Fruit fly (Drosophila melanogaster) whole organism, prepupa: Measurements from ENCODE around the gene TSG101.

Source experiments
- Blimp-1 ChIP-seq: fragments of 200-800 bp; sonication (Bioruptor generic); optimal IDR thresholded peaks from 3 replicates; lab custom pipeline; 2017; ENCODE audit warnings: missing biosample characterization, missing genetic modification characterization, mild to moderate bottlenecking, moderate library complexity, missing genetic modification reagents
- CG10631 ChIP-seq: fragments of 200-800 bp; sonication (Bioruptor generic); optimal IDR thresholded peaks from 2 replicates; lab custom pipeline; 2016; ENCODE audit warnings: missing biosample characterization, missing genetic modification characterization
- CG10669 ChIP-seq: fragments of 200-800 bp; sonication (Bioruptor generic); optimal IDR thresholded peaks from 3 replicates; lab custom pipeline; 2018; ENCODE audit warnings: missing biosample characterization, mild to moderate bottlenecking, missing genetic modification characterization, moderate library complexity
- CG11294 ChIP-seq: fragments of 200-800 bp; sonication (Bioruptor generic); IDR thresholded peaks from 2 replicates; pipeline ENCODE4 v1.3.6; 2022; ENCODE audit warnings: missing biosample characterization, missing genetic modification characterization
- CG11762 ChIP-seq: fragments of 200-800 bp; sonication (Bioruptor generic); optimal IDR thresholded peaks from 3 replicates; lab custom pipeline; 2016; ENCODE audit warnings: missing biosample characterization, missing genetic modification characterization; ENCODE audit not compliant: insufficient read depth
- CG11902 ChIP-seq: fragments of 200-800 bp; sonication (Bioruptor generic); optimal IDR thresholded peaks from 3 replicates; lab custom pipeline; 2016; ENCODE audit warnings: missing biosample characterization, missing genetic modification characterization
- CG15336 ChIP-seq: fragments of 200-800 bp; sonication (Bioruptor generic); IDR thresholded peaks from 2 replicates; pipeline ENCODE4 v1.3.6; 2022; ENCODE audit warnings: missing biosample characterization, missing genetic modification characterization
- CG1621 ChIP-seq: fragments of 200-800 bp; sonication (Bioruptor generic); optimal IDR thresholded peaks from 3 replicates; lab custom pipeline; 2018; ENCODE audit warnings: missing biosample characterization, mild to moderate bottlenecking, missing genetic modification characterization
- CG31627 ChIP-seq: fragments of 200-800 bp; sonication (Bioruptor generic); optimal IDR thresholded peaks from 3 replicates; lab custom pipeline; 2016; ENCODE audit warnings: missing biosample characterization, missing genetic modification characterization
- CG34406 ChIP-seq: fragments of 200-800 bp; sonication (Bioruptor generic); optimal IDR thresholded peaks from 3 replicates; lab custom pipeline; 2016; ENCODE audit warnings: missing biosample characterization, missing genetic modification characterization
- CG3919 ChIP-seq: fragments of 200-800 bp; sonication (Bioruptor generic); optimal IDR thresholded peaks from 3 replicates; lab custom pipeline; 2016; ENCODE audit warnings: missing biosample characterization, missing genetic modification characterization
- CG6163 ChIP-seq: fragments of 200-800 bp; sonication (Bioruptor generic); IDR thresholded peaks from 3 replicates; pipeline ENCODE4 v1.3.6; 2022; ENCODE audit warnings: missing biosample characterization, missing genetic modification characterization
- CG6808 ChIP-seq: fragments of 200-800 bp; sonication (Bioruptor generic); optimal IDR thresholded peaks from 3 replicates; lab custom pipeline; 2017; ENCODE audit warnings: missing biosample characterization, missing genetic modification characterization, mild to moderate bottlenecking, moderate library complexity, missing genetic modification reagents
- CG6854 ChIP-seq: fragments of 200-800 bp; sonication (Bioruptor generic); optimal IDR thresholded peaks from 2 replicates; lab custom pipeline; 2017; ENCODE audit warnings: missing biosample characterization, mild to moderate bottlenecking, missing genetic modification characterization
- CG7368 ChIP-seq: fragments of 200-800 bp; sonication (Bioruptor generic); optimal IDR thresholded peaks from 3 replicates; lab custom pipeline; 2016; ENCODE audit warnings: missing biosample characterization, missing genetic modification characterization
- CG8119 ChIP-seq: fragments of 200-800 bp; sonication (Bioruptor generic); IDR thresholded peaks from 3 replicates; pipeline ENCODE4 v1.3.6; 2022; ENCODE audit warnings: missing biosample characterization, missing genetic modification characterization
- CG8319 ChIP-seq: fragments of 200-800 bp; sonication (Bioruptor generic); optimal IDR thresholded peaks from 3 replicates; lab custom pipeline; 2016; ENCODE audit warnings: missing biosample characterization, missing genetic modification characterization
- CG8632 ChIP-seq: fragments of 200-800 bp; sonication (Bioruptor generic); optimal IDR thresholded peaks from 3 replicates; lab custom pipeline; 2016; ENCODE audit warnings: missing biosample characterization, missing genetic modification characterization
- Eip75B ChIP-seq: fragments of 200-800 bp; sonication (Bioruptor generic); optimal IDR thresholded peaks from 3 replicates; lab custom pipeline; 2016; ENCODE audit warnings: missing biosample characterization, missing genetic modification characterization
- Ets21C ChIP-seq: fragments of 200-800 bp; sonication (Bioruptor generic); optimal IDR thresholded peaks from 3 replicates; lab custom pipeline; 2016; ENCODE audit warnings: missing biosample characterization, missing genetic modification characterization
- Gug ChIP-seq: fragments of 200-800 bp; sonication (Bioruptor generic); IDR thresholded peaks from 2 replicates; pipeline ENCODE4 v1.3.6; 2022; ENCODE audit warnings: missing biosample characterization, missing genetic modification characterization
- Hr38 ChIP-seq: sonication (Bioruptor generic); optimal IDR thresholded peaks from 2 replicates; lab custom pipeline; 2016; ENCODE audit warnings: missing biosample characterization, missing genetic modification characterization
- Hr39 ChIP-seq: fragments of 200-800 bp; sonication (Bioruptor generic); optimal IDR thresholded peaks from 2 replicates; lab custom pipeline; 2016; ENCODE audit warnings: missing biosample characterization, missing genetic modification characterization
- Hr4 ChIP-seq: fragments of 200-800 bp; sonication (Bioruptor generic); optimal IDR thresholded peaks from 3 replicates; lab custom pipeline; 2016; ENCODE audit warnings: missing biosample characterization, missing genetic modification characterization
- Met ChIP-seq: fragments of 200-800 bp; sonication (Bioruptor generic); optimal IDR thresholded peaks from 3 replicates; lab custom pipeline; 2016; ENCODE audit warnings: missing biosample characterization, missing genetic modification characterization
- OdsH ChIP-seq: fragments of 200-800 bp; sonication (Bioruptor generic); optimal IDR thresholded peaks from 3 replicates; lab custom pipeline; 2016; ENCODE audit warnings: missing biosample characterization, missing genetic modification characterization
- Sox102F ChIP-seq: fragments of 200-800 bp; sonication (Bioruptor generic); optimal IDR thresholded peaks from 2 replicates; lab custom pipeline; 2016; ENCODE audit warnings: missing biosample characterization, mild to moderate bottlenecking, missing genetic modification characterization
- Sox14 ChIP-seq: fragments of 200-800 bp; sonication (Bioruptor generic); optimal IDR thresholded peaks from 3 replicates; lab custom pipeline; 2016; ENCODE audit warnings: missing biosample characterization, missing genetic modification characterization
- achi ChIP-seq: fragments of 200-800 bp; sonication (Bioruptor generic); optimal IDR thresholded peaks from 3 replicates; lab custom pipeline; 2016; ENCODE audit warnings: missing biosample characterization, missing genetic modification characterization
- acj6 ChIP-seq: fragments of 200-800 bp; sonication (Bioruptor generic); optimal IDR thresholded peaks from 3 replicates; lab custom pipeline; 2016; ENCODE audit warnings: missing biosample characterization, missing genetic modification characterization
- cyc ChIP-seq: fragments of 200-800 bp; sonication (Bioruptor generic); optimal IDR thresholded peaks from 3 replicates; lab custom pipeline; 2016; ENCODE audit warnings: missing biosample characterization, missing genetic modification characterization
- dac ChIP-seq: fragments of 200-800 bp; sonication (Bioruptor generic); optimal IDR thresholded peaks from 2 replicates; lab custom pipeline; 2017; ENCODE audit warnings: missing biosample characterization, mild to moderate bottlenecking, missing genetic modification characterization
- eg ChIP-seq: fragments of 200-800 bp; sonication (Bioruptor generic); IDR thresholded peaks from 3 replicates; pipeline ENCODE4 v1.3.6; 2022; ENCODE audit warnings: missing biosample characterization, missing genetic modification characterization
- esn ChIP-seq: fragments of 200-800 bp; sonication (Bioruptor generic); optimal IDR thresholded peaks from 2 replicates; lab custom pipeline; 2016; ENCODE audit warnings: missing biosample characterization, mild to moderate bottlenecking, missing genetic modification characterization, moderate library complexity
- fd59A ChIP-seq: fragments of 200-800 bp; sonication (Bioruptor generic); optimal IDR thresholded peaks from 2 replicates; lab custom pipeline; 2017; ENCODE audit warnings: missing biosample characterization, mild to moderate bottlenecking, missing genetic modification characterization, missing genetic modification reagents
- fd85E ChIP-seq: fragments of 200-800 bp; sonication (Bioruptor generic); optimal IDR thresholded peaks from 3 replicates; lab custom pipeline; 2016; ENCODE audit warnings: missing biosample characterization, missing genetic modification characterization
- fkh ChIP-seq: fragments of 200-800 bp; sonication (Bioruptor generic); optimal IDR thresholded peaks from 3 replicates; lab custom pipeline; 2017; ENCODE audit warnings: missing biosample characterization, mild to moderate bottlenecking, missing genetic modification characterization, moderate library complexity
- lz ChIP-seq: fragments of 200-800 bp; sonication (Bioruptor generic); optimal IDR thresholded peaks from 3 replicates; lab custom pipeline; 2016; ENCODE audit warnings: missing biosample characterization, missing genetic modification characterization
- net ChIP-seq: fragments of 200-800 bp; sonication (Bioruptor generic); optimal IDR thresholded peaks from 3 replicates; lab custom pipeline; 2016; ENCODE audit warnings: missing biosample characterization, missing genetic modification characterization
- pdm3 ChIP-seq: fragments of 200-800 bp; sonication (Bioruptor generic); optimal IDR thresholded peaks from 3 replicates; lab custom pipeline; 2016; ENCODE audit warnings: missing biosample characterization, missing genetic modification characterization
- salr ChIP-seq, 2 experiments: fragments of 200-800 bp; sonication (Bioruptor generic); optimal IDR thresholded peaks; 3 replicates each; lab custom pipeline; 2016 to 2018; ENCODE audit warnings: missing biosample characterization in 2 of 2, missing genetic modification characterization in 2 of 2, mild to moderate bottlenecking in 1 of 2
- spab ChIP-seq: fragments of 200-800 bp; sonication (Bioruptor generic); optimal IDR thresholded peaks from 2 replicates; lab custom pipeline; 2017; ENCODE audit warnings: missing biosample characterization, mild to moderate bottlenecking, missing genetic modification characterization, missing genetic modification reagents
- ss ChIP-seq, 2 experiments: fragments of 200-800 bp; sonication (Bioruptor generic); optimal IDR thresholded peaks; 2 replicates in 1 of 2; 3 replicates in 1 of 2; lab custom pipeline; 2017 to 2018; ENCODE audit warnings: mild to moderate bottlenecking in 2 of 2, missing biosample characterization in 2 of 2, missing genetic modification characterization in 2 of 2, moderate library complexity in 1 of 2
- svp ChIP-seq: fragments of 200-800 bp; sonication (Bioruptor generic); peaks from one replicate; lab custom pipeline; 2016; ENCODE audit warnings: missing biosample characterization, missing genetic modification characterization
- vri ChIP-seq: fragments of 200-800 bp; sonication (Bioruptor generic); optimal IDR thresholded peaks from 3 replicates; lab custom pipeline; 2016; ENCODE audit warnings: missing biosample characterization, mild to moderate bottlenecking, missing genetic modification characterization

TSG101 gene

dm6 chr3L:16805806-16806719, 36.0 kb upstream of the TSG101 start (continued):
- TF ChIP-seq CG34406 (peak; percentile 35), svp (GFP tag; lab: Kevin White, UChicago) (peak; percentile 85), fd85E (GFP tag; lab: Kevin White, UChicago) (no peak), net (GFP tag; lab: Kevin White, UChicago) (no peak), Hr38 (GFP tag; lab: Kevin White, UChicago) (no peak), OdsH (GFP tag; lab: Kevin White, UChicago) (peak; percentile 53), CG11902 (GFP tag; lab: Kevin White, UChicago) (no peak), esn (peak; percentile 49), CG8632 (peak; percentile 62), Hr39 (GFP tag; lab: Kevin White, UChicago) (peak; percentile 42), Hr4 (GFP tag; lab: Kevin White, UChicago) (peak; percentile 38), Blimp-1 (GFP tag; lab: Kevin White, UChicago) (peak; percentile 76), CG10669 (GFP tag; lab: Kevin White, UChicago) (peak; percentile 61), Met (GFP tag; lab: Kevin White, UChicago) (peak; percentile 59), salr (GFP tag; optimal IDR thresholded peaks at IDR 0.05; lab: Kevin White, UChicago) (peak; percentile 48 to 55), lz (GFP tag; lab: Kevin White, UChicago) (peak; percentile 42), CG31627 (GFP tag; lab: Kevin White, UChicago) (peak; percentile 26), CG3919 (GFP tag; lab: Kevin White, UChicago) (peak; percentile 48), ss (GFP tag; optimal IDR thresholded peaks at IDR 0.05; lab: Kevin White, UChicago) (peak; percentile 6 to 8), CG8319 (GFP tag; lab: Kevin White, UChicago) (no peak), fkh (GFP tag; lab: Kevin White, UChicago) (no peak), Sox14 (GFP tag; lab: Kevin White, UChicago) (peak; percentile 34), spab (GFP tag; lab: Kevin White, UChicago) (peak; percentile 29), vri (peak; percentile 7), fd59A (GFP tag; lab: Kevin White, UChicago) (peak; percentile 29), Ets21C (GFP tag; lab: Kevin White, UChicago) (peak; percentile 14), Sox102F (peak; percentile 52), CG15336 (GFP tag; lab: Robert Waterston, UW) (0 out of 2 replicates have a peak, but pooled peaks have one; percentile 20), achi (GFP tag; lab: Kevin White, UChicago) (peak; percentile 51), CG11762 (GFP tag; lab: Kevin White, UChicago) (no peak), pdm3 (GFP tag; lab: Kevin White, UChicago) (peak; percentile 56), cyc (peak; percentile 36), CG11294 (GFP tag; lab: Robert Waterston, UW) (0 out of 2 replicates have a peak, but pooled peaks have one; percentile 9), CG1621 (tag; lab: Kevin White, UChicago) (peak; percentile 45), CG6808 (GFP tag; lab: Kevin White, UChicago) (no peak)
- TF ChIP-seq, all 60 proteins: peak for 42

- TF ChIP-seq CG34406 (peak; percentile 84), acj6 (peak; percentile 87), CG8119 (peak; percentile 84), cyc (peak; percentile 54), net (GFP tag; lab: Kevin White, UChicago) (peak; percentile 80), Hr38 (GFP tag; lab: Kevin White, UChicago) (no peak), CG10669 (GFP tag; lab: Kevin White, UChicago) (peak; percentile 76), CG1621 (tag; lab: Kevin White, UChicago) (peak; percentile 53), CG6808 (GFP tag; lab: Kevin White, UChicago) (peak; percentile 95), Sox102F (peak; percentile 46), Eip75B (GFP tag; lab: Kevin White, UChicago) (peak; percentile 7), achi (GFP tag; lab: Kevin White, UChicago) (peak; percentile 82), eg (peak; percentile 64; the same call in 2 of the 3 replicates), CG11902 (GFP tag; lab: Kevin White, UChicago) (peak; percentile 60), CG6854 (peak; percentile 55), lz (GFP tag; lab: Kevin White, UChicago) (peak; percentile 55), dac (GFP tag; lab: Kevin White, UChicago) (peak; percentile 38), CG7368 (GFP tag; lab: Kevin White, UChicago) (peak; percentile 36), CG10631 (GFP tag; lab: Kevin White, UChicago) (peak; percentile 89), fkh (GFP tag; lab: Kevin White, UChicago) (no peak), spab (GFP tag; lab: Kevin White, UChicago) (peak; percentile 93), Met (GFP tag; lab: Kevin White, UChicago) (peak; percentile 68), CG6163 (peak; percentile 66; the same call in 1 of the 3 replicates), CG3919 (GFP tag; lab: Kevin White, UChicago) (peak; percentile 80), Gug (GFP tag; lab: Robert Waterston, UW) (0 out of 2 replicates have a peak, but pooled peaks have one; percentile 22)
Observed at dm6 chr3L:16806823-16807325, 35.2 kb upstream of the TSG101 start.
